Fruit fly (Drosophila melanogaster): ENCODE measurements around the gene eff.

eff gene

DNA sequence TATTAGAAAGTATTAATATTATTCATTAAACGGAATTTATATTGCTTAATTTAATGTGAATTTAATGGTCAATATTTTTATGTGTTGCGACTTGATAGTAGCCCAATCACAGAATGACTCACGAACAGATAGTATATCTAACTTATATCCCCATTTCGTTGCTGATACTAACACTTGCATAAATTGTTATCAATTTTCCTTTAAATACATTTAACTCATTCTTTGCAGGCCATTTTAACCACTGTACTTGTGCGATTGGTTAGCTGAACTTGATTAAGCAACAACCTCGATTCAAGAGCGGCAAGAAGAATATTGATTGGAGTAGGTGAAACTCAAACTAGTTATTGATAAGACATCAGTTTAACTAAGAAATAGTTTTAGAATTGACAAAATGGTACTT, 45.5 kb downstream of the eff start:
- TF ChIP-seq Hr4 (GFP tag; optimal IDR thresholded peaks at IDR 0.05) (peak; percentile 10), Eip78C (GFP tag) (peak; percentile 50), CG32006 (GFP tag; optimal IDR thresholded peaks at IDR 0.05) (peak; percentile 30), Sox15 (GFP tag; optimal IDR thresholded peaks at IDR 0.05) (no peak), achi (GFP tag; optimal IDR thresholded peaks at IDR 0.05) (peak; percentile 12), net (GFP tag; optimal IDR thresholded peaks at IDR 0.05) (no peak)

DNA sequence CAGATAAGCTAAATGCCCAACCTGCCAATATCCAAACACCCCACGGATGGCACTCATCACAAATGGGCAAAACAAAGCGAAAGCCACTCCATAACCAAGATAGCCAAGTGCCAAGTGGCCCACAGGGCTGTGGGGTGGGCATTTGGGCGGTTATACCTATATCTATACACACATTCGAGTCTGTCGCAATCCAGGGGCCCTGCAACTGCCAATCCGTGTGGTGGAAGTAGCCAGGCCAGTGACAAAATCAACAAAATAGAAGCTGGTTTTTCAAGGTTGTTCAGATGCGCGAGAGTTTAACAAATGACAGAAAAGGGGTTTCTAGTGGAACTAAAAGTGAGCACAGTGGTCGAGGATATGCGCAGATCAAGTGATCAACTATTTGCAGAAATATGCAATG, 46.1 kb downstream of the eff start:
- TF ChIP-seq Ets21C (GFP tag; optimal IDR thresholded peaks at IDR 0.05) (no peak), Hr39 (GFP tag; optimal IDR thresholded peaks at IDR 0.05) (no peak), Eip93F (GFP tag; optimal IDR thresholded peaks at IDR 0.05) (no peak), Eip78C (GFP tag) (no peak), spab (GFP tag; optimal IDR thresholded peaks at IDR 0.05) (no peak), Met (GFP tag; optimal IDR thresholded peaks at IDR 0.05) (no peak), OdsH (GFP tag; optimal IDR thresholded peaks at IDR 0.05) (no peak), CG8119 (GFP tag; IDR thresholded peaks at IDR 0.05) (no peak), CG4318 (GFP tag; optimal IDR thresholded peaks at IDR 0.05) (no peak), CG8319 (GFP tag; optimal IDR thresholded peaks at IDR 0.05) (no peak), vri (GFP tag; optimal IDR thresholded peaks at IDR 0.05) (no peak), CG11294 (GFP tag; IDR thresholded peaks at IDR 0.05) (no peak), dsx (GFP tag; optimal IDR thresholded peaks at IDR 0.05; ENCODE audit: poor library complexity, severe bottlenecking) (no peak), CG3919 (GFP tag; optimal IDR thresholded peaks at IDR 0.05) (no peak), Lpt (GFP tag; optimal IDR thresholded peaks at IDR 0.05) (no peak), fd85E (GFP tag; optimal IDR thresholded peaks at IDR 0.05) (no peak)

dm6 chr3R:14694583-14694982, 46.5 kb downstream of the eff start:
- TF ChIP-seq CG7368 (GFP tag; optimal IDR thresholded peaks at IDR 0.05) = no peak
- TF ChIP-seq CG11762 (GFP tag; optimal IDR thresholded peaks at IDR 0.05; ENCODE audit: insufficient read depth) = peak; percentile 11
- TF ChIP-seq topi (GFP tag; optimal IDR thresholded peaks at IDR 0.05) = peak; percentile 5
- no peak for TF ChIP-seq Hr38 (GFP tag; optimal IDR thresholded peaks at IDR 0.05)
- no peak for TF ChIP-seq CG6808 (GFP tag; optimal IDR thresholded peaks at IDR 0.05)
- TF ChIP-seq svp (GFP tag) = peak; percentile 69
- TF ChIP-seq Blimp-1 (GFP tag; optimal IDR thresholded peaks at IDR 0.05) = peak; percentile 77
- TF ChIP-seq Eip78C (GFP tag) = peak; percentile 72
- TF ChIP-seq CG6163 (GFP tag; IDR thresholded peaks at IDR 0.05) = peak; percentile 52; the same call in 1 of the 3 replicates

- no peak for TF ChIP-seq CG11902 (GFP tag; optimal IDR thresholded peaks at IDR 0.05)
- TF ChIP-seq ss (GFP tag; optimal IDR thresholded peaks at IDR 0.05) = no peak
- TF ChIP-seq Lpt (GFP tag; optimal IDR thresholded peaks at IDR 0.05) = no peak
- no peak for TF ChIP-seq CG34406 (GFP tag; optimal IDR thresholded peaks at IDR 0.05)
These were observed 48.2 kb downstream of the eff start for dm6 chr3R:14692971-14693253.

DNA sequence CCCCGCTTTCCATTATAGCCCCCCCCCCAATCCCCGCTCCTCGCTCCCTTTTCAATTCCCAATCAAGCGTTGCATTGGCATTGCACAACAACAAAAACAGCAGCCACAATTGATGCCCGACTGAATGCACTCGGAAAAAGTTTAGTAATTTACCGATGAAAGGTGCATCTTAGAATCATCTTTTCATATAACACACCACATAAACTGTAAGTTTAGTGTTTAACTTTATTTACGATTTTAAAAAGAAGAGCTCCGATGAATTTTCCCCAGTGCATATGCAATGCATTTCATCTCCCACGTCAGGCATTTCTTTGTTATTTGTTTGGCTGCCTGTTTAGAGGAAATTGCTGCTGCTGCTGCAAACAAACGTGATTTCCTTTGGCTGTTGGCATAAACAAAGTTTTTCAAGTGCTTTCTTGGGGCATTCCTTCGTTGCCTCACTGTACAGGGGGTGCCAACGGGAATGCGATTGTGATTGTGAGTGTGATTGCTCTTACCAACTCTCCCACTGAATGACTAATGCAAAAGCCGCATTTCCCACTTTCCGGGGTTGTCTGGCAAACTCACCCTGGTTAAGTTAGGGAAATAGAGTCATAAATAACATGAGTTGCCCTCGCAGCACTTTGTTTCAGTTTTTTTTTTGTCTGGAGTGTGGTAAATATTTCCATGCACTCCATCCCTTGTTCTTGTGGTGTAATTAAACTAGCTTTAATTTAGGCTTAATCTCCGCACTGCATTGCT, 48.7 kb downstream of the eff start:
- peak; percentile 65 for TF ChIP-seq CG8632 (GFP tag; optimal IDR thresholded peaks at IDR 0.05)
- TF ChIP-seq Eip93F (GFP tag; optimal IDR thresholded peaks at IDR 0.05) = peak; percentile 19
- peak; percentile 74 for TF ChIP-seq lz (GFP tag; optimal IDR thresholded peaks at IDR 0.05)
- peak; percentile 55 for TF ChIP-seq Blimp-1 (GFP tag; optimal IDR thresholded peaks at IDR 0.05)
- TF ChIP-seq CG16779 (tag; optimal IDR thresholded peaks at IDR 0.05) = peak; percentile 68
- peak; percentile 82 for TF ChIP-seq CG10631 (GFP tag; optimal IDR thresholded peaks at IDR 0.05)
- TF ChIP-seq Hr39 (GFP tag; optimal IDR thresholded peaks at IDR 0.05) = peak; percentile 82
- peak; percentile 77 for TF ChIP-seq dac (GFP tag; optimal IDR thresholded peaks at IDR 0.05)
- peak; percentile 1 to 73 for TF ChIP-seq ss (GFP tag; optimal IDR thresholded peaks at IDR 0.05)
- peak; percentile 87 for TF ChIP-seq pdm3 (GFP tag; optimal IDR thresholded peaks at IDR 0.05)
- TF ChIP-seq Eip75B (GFP tag; optimal IDR thresholded peaks at IDR 0.05) = peak; percentile 83
- peak; percentile 85 for TF ChIP-seq cyc (GFP tag; optimal IDR thresholded peaks at IDR 0.05)
- TF ChIP-seq topi (GFP tag; optimal IDR thresholded peaks at IDR 0.05) = peak; percentile 81
- TF ChIP-seq CG10669 (GFP tag; optimal IDR thresholded peaks at IDR 0.05) = peak; percentile 83
- peak; percentile 29 for TF ChIP-seq CG6854 (GFP tag; optimal IDR thresholded peaks at IDR 0.05)
- peak; percentile 66 for TF ChIP-seq CG7368 (GFP tag; optimal IDR thresholded peaks at IDR 0.05)
- peak; percentile 76 for TF ChIP-seq Sox102F (GFP tag; optimal IDR thresholded peaks at IDR 0.05)
- TF ChIP-seq Eip78C (GFP tag) = peak; percentile 93
- peak; percentile 92 for TF ChIP-seq Hr4 (GFP tag; optimal IDR thresholded peaks at IDR 0.05)
- TF ChIP-seq dsx (GFP tag; optimal IDR thresholded peaks at IDR 0.05; ENCODE audit: poor library complexity, severe bottlenecking) = peak; percentile 59
- peak; percentile 70 for TF ChIP-seq CG34406 (GFP tag; optimal IDR thresholded peaks at IDR 0.05)
- TF ChIP-seq CG11762 (GFP tag; optimal IDR thresholded peaks at IDR 0.05; ENCODE audit: insufficient read depth) = peak; percentile 75
